Worm (Caenorhabditis elegans): ENCODE measurements around the gene mma-1.

The mma-1 gene

ce11 chrV:12554172-12555031 lies 41.7 kb downstream of the mma-1 start:
- no peak for TF ChIP-seq mml-1 (tag; optimal IDR thresholded peaks at IDR 0.05)
- TF ChIP-seq ama-1 (optimal IDR thresholded peaks at IDR 0.05), result peak; percentile 4
- peak; percentile 42 for TF ChIP-seq ceh-28 (tag; optimal IDR thresholded peaks at IDR 0.05)
- TF ChIP-seq jun-1 (tag; optimal IDR thresholded peaks at IDR 0.05), result no peak
- no peak for TF ChIP-seq nhr-77 (tag; optimal IDR thresholded peaks at IDR 0.05)
- TF ChIP-seq egl-5 (tag; optimal IDR thresholded peaks at IDR 0.05), result no peak
- no peak for TF ChIP-seq egl-27 (tag; optimal IDR thresholded peaks at IDR 0.05)
- no peak for TF ChIP-seq unc-39 (tag; optimal IDR thresholded peaks at IDR 0.05)
- TF ChIP-seq sea-2 (GFP tag; optimal IDR thresholded peaks at IDR 0.05), result no peak
- TF ChIP-seq unc-62 (GFP tag; optimal IDR thresholded peaks at IDR 0.05), result no peak
- no peak for TF ChIP-seq daf-12 (tag; optimal IDR thresholded peaks at IDR 0.05)
- peak; percentile 37 for TF ChIP-seq tbx-2 (tag; optimal IDR thresholded peaks at IDR 0.05)
- no peak for TF ChIP-seq ceh-16 (tag; optimal IDR thresholded peaks at IDR 0.05)
- no peak for TF ChIP-seq eor-1 (tag; optimal IDR thresholded peaks at IDR 0.05)
- no peak for TF ChIP-seq snpc-4 (tag; optimal IDR thresholded peaks at IDR 0.05)
- no peak for TF ChIP-seq nhr-11 (tag; optimal IDR thresholded peaks at IDR 0.05)
- no peak for TF ChIP-seq nfya-1 (tag; optimal IDR thresholded peaks at IDR 0.05; ENCODE audit: insufficient read depth)
- no peak for TF ChIP-seq lsy-12 (tag; optimal IDR thresholded peaks at IDR 0.05)
- no peak for TF ChIP-seq nhr-12 (tag; optimal IDR thresholded peaks at IDR 0.05)
- TF ChIP-seq nhr-67 (tag; optimal IDR thresholded peaks at IDR 0.05), result no peak
- no peak for TF ChIP-seq pqm-1 (tag; optimal IDR thresholded peaks at IDR 0.05)
- no peak for TF ChIP-seq pha-4 (tag; optimal IDR thresholded peaks at IDR 0.05)
- TF ChIP-seq zag-1 (tag; optimal IDR thresholded peaks at IDR 0.05), result no peak
- no peak for TF ChIP-seq ceh-82 (tag; optimal IDR thresholded peaks at IDR 0.05)
- TF ChIP-seq lin-39 (tag; optimal IDR thresholded peaks at IDR 0.05), result no peak
- no peak for TF ChIP-seq nhr-28 (tag; optimal IDR thresholded peaks at IDR 0.05)
- TF ChIP-seq ZK546.5 (tag; optimal IDR thresholded peaks at IDR 0.05), result no peak
- TF ChIP-seq ztf-11 (tag; optimal IDR thresholded peaks at IDR 0.05), result no peak
- TF ChIP-seq fos-1 (tag; optimal IDR thresholded peaks at IDR 0.05), result no peak
- TF ChIP-seq nhr-25 (tag; optimal IDR thresholded peaks at IDR 0.05), result peak; percentile 58
- TF ChIP-seq nhr-76 (tag; optimal IDR thresholded peaks at IDR 0.05), result no peak
- no peak for TF ChIP-seq hmg-11 (tag; optimal IDR thresholded peaks at IDR 0.05)
- no peak for TF ChIP-seq lin-15B (tag; optimal IDR thresholded peaks at IDR 0.05)
- no peak for TF ChIP-seq elt-2 (tag; optimal IDR thresholded peaks at IDR 0.05)
- peak; percentile 77 for TF ChIP-seq nhr-23 (tag; optimal IDR thresholded peaks at IDR 0.05)
- peak; percentile 63 for TF ChIP-seq nhr-43 (tag; optimal IDR thresholded peaks at IDR 0.05; ENCODE audit: poor library complexity, severe bottlenecking)
- no peak for TF ChIP-seq fkh-2 (tag; optimal IDR thresholded peaks at IDR 0.05)
- TF ChIP-seq aly-2 (tag; optimal IDR thresholded peaks at IDR 0.05), result no peak
- no peak for TF ChIP-seq ceh-9 (tag; optimal IDR thresholded peaks at IDR 0.05)
- TF ChIP-seq elt-3 (tag; optimal IDR thresholded peaks at IDR 0.05), result peak; percentile 52 to 84 (median 84)
- TF ChIP-seq skn-1 (tag; optimal IDR thresholded peaks at IDR 0.05), result no peak
- no peak for TF ChIP-seq mdl-1 (tag; optimal IDR thresholded peaks at IDR 0.05)
- TF ChIP-seq R02D3.7 (tag; optimal IDR thresholded peaks at IDR 0.05), result peak; percentile 34
- TF ChIP-seq fkh-10 (GFP tag; optimal IDR thresholded peaks at IDR 0.05), result no peak
- no peak for TF ChIP-seq nhr-237 (tag; optimal IDR thresholded peaks at IDR 0.05)
- TF ChIP-seq elt-1 (tag; optimal IDR thresholded peaks at IDR 0.05), result no peak
- no peak for TF ChIP-seq ztf-4 (tag; optimal IDR thresholded peaks at IDR 0.05)

Measured in whole organism, L3 larva.